Worm (Caenorhabditis elegans) whole organism, L1 larva: Measurements from ENCODE around the gene F09G8.10.
A peak's percentile ranks its signal among the peaks of the same experiment; 100 is the strongest.

Experiments used
- F16B12.6 ChIP-seq: fragments of 150-350 bp; optimal IDR thresholded peaks from 2 replicates; lab custom pipeline; 2014; ENCODE audit warnings: missing biosample characterization, missing genetic modification characterization
- alr-1 ChIP-seq: fragments of 200-800 bp; sonication (Bioruptor generic); optimal IDR thresholded peaks from 2 replicates; lab custom pipeline; 2018; ENCODE audit warnings: borderline replicate concordance, mild to moderate bottlenecking, missing genetic modification characterization, missing compliant biosample characterization
- aly-2 ChIP-seq: fragments of 150-350 bp; optimal IDR thresholded peaks from 2 replicates; lab custom pipeline; 2014; ENCODE audit warnings: missing biosample characterization, missing genetic modification characterization
- blmp-1 ChIP-seq: fragments of 150-350 bp; optimal IDR thresholded peaks from 2 replicates; lab custom pipeline; 2014; ENCODE audit warnings: missing biosample characterization, missing genetic modification characterization
- ceh-63 ChIP-seq: fragments of 200-800 bp; sonication (Bioruptor generic); optimal IDR thresholded peaks from 2 replicates; lab custom pipeline; 2018; ENCODE audit warnings: mild to moderate bottlenecking, missing genetic modification characterization, missing compliant biosample characterization
- ceh-8 ChIP-seq: fragments of 200-800 bp; sonication (Bioruptor generic); optimal IDR thresholded peaks from 2 replicates; lab custom pipeline; 2018; ENCODE audit warnings: mild to moderate bottlenecking, missing genetic modification characterization, moderate library complexity, missing compliant biosample characterization
- ceh-82 ChIP-seq, 3 experiments: fragments of 150-350 bp in 1 of 3; sonication (generic microtip) in 2 of 3; optimal IDR thresholded peaks; 2 replicates each; lab custom pipeline; 2014 to 2017; ENCODE audit warnings: missing biosample characterization in 3 of 3, missing genetic modification characterization in 3 of 3
- ceh-88 ChIP-seq: fragments of 200-800 bp; sonication (Bioruptor generic); IDR thresholded peaks from 2 replicates; pipeline ENCODE4 v1.3.6; 2022; ENCODE audit warnings: missing genetic modification characterization, missing compliant biosample characterization
- dpl-1 ChIP-seq, 3 experiments: fragments of 150-350 bp in 2 of 3; sonication (generic microtip) in 1 of 3; optimal IDR thresholded peaks; 2 replicates each; lab custom pipeline; 2014 to 2017; ENCODE audit warnings: missing biosample characterization in 3 of 3, missing genetic modification characterization in 3 of 3, missing genetic modification reagents in 3 of 3
- dsc-1 ChIP-seq: sonication (generic microtip); optimal IDR thresholded peaks from 2 replicates; lab custom pipeline; 2016; ENCODE audit warnings: mild to moderate bottlenecking, missing genetic modification characterization, missing compliant biosample characterization
- efl-1 ChIP-seq, 4 experiments: fragments of 150-350 bp; optimal IDR thresholded peaks in 3 of 4; peaks in 1 of 4; 1 replicate in 1 of 4; 2 replicates in 3 of 4; lab custom pipeline; 2014; ENCODE audit warnings: missing biosample characterization in 2 of 4, missing genetic modification characterization in 2 of 4, missing genetic modification reagents in 2 of 4
- efl-3 ChIP-seq: fragments of 200-800 bp; sonication (Bioruptor generic); optimal IDR thresholded peaks from 2 replicates; lab custom pipeline; 2018; ENCODE audit warnings: mild to moderate bottlenecking, missing genetic modification characterization, missing compliant biosample characterization
- egl-13 ChIP-seq: sonication (generic microtip); optimal IDR thresholded peaks from 2 replicates; lab custom pipeline; 2016; ENCODE audit warnings: missing genotype, missing genetic modification reagents, missing genetic modification characterization, missing compliant biosample characterization
- egl-27 ChIP-seq, 2 experiments: fragments of 150-350 bp in 1 of 2; sonication (generic microtip); optimal IDR thresholded peaks; 3 replicates each; lab custom pipeline; 2017 to 2018; ENCODE audit warnings: missing biosample characterization in 2 of 2, missing genetic modification characterization in 2 of 2, missing genetic modification reagents in 2 of 2
- elt-2 ChIP-seq: sonication (generic microtip); optimal IDR thresholded peaks from 2 replicates; lab custom pipeline; 2016; ENCODE audit warnings: missing genetic modification characterization, mild to moderate bottlenecking, inconsistent platforms, missing compliant biosample characterization, missing genetic modification reagents
- elt-3 ChIP-seq, 6 experiments: fragments of 150-350 bp in 1 of 6; sonication (generic microtip); optimal IDR thresholded peaks; 2 replicates each; lab custom pipeline; 2017 to 2018; ENCODE audit warnings: missing biosample characterization in 6 of 6, missing genetic modification characterization in 6 of 6, inconsistent platforms in 1 of 6
- fkh-10 ChIP-seq: sonication (generic microtip); optimal IDR thresholded peaks from 2 replicates; lab custom pipeline; 2017; ENCODE audit warnings: missing biosample characterization, missing genetic modification reagents, missing genetic modification characterization
- fos-1 ChIP-seq: fragments of 150-350 bp; optimal IDR thresholded peaks from 2 replicates; lab custom pipeline; 2014; ENCODE audit warnings: missing biosample characterization, missing genetic modification characterization
- grh-1 ChIP-seq: fragments of 200-800 bp; sonication (Bioruptor generic); IDR thresholded peaks from 2 replicates; pipeline ENCODE4 v1.3.6; 2022; ENCODE audit warnings: missing genetic modification reagents, missing genetic modification characterization, missing compliant biosample characterization
- irx-1 ChIP-seq: sonication (generic microtip); optimal IDR thresholded peaks from 2 replicates; lab custom pipeline; 2016; ENCODE audit warnings: missing genetic modification characterization, missing compliant biosample characterization
- isw-1 ChIP-seq: fragments of 200-800 bp; sonication (Bioruptor generic); IDR thresholded peaks from 2 replicates; pipeline ENCODE4 v1.3.6; 2022; ENCODE audit warnings: missing genetic modification characterization, missing compliant biosample characterization
- jun-1 ChIP-seq: fragments of 150-350 bp; optimal IDR thresholded peaks from 2 replicates; lab custom pipeline; 2014; ENCODE audit warnings: missing biosample characterization, missing genetic modification reagents, missing genetic modification characterization
- lin-13 ChIP-seq: fragments of 150-350 bp; optimal IDR thresholded peaks from 2 replicates; lab custom pipeline; 2014; ENCODE audit warnings: missing biosample characterization, missing genetic modification reagents, missing genetic modification characterization
- lin-14 ChIP-seq: fragments of 200-800 bp; sonication (Bioruptor generic); optimal IDR thresholded peaks from 2 replicates; lab custom pipeline; 2018; ENCODE audit warnings: mild to moderate bottlenecking, missing genetic modification characterization, moderate library complexity, missing compliant biosample characterization
- lir-3 ChIP-seq: sonication (generic microtip); optimal IDR thresholded peaks from 2 replicates; lab custom pipeline; 2016; ENCODE audit warnings: mild to moderate bottlenecking, missing genetic modification characterization, moderate library complexity, missing compliant biosample characterization; ENCODE audit not compliant: poor library complexity
- lsy-2 ChIP-seq, 2 experiments: fragments of 150-350 bp; optimal IDR thresholded peaks; 2 replicates each; lab custom pipeline; 2014; ENCODE audit warnings: missing biosample characterization in 2 of 2, missing genetic modification characterization in 2 of 2
- mab-9 ChIP-seq: fragments of 200-800 bp; sonication (Bioruptor generic); IDR thresholded peaks from 2 replicates; pipeline ENCODE4 v1.3.6; 2022; ENCODE audit warnings: missing genetic modification reagents, missing genetic modification characterization, missing compliant biosample characterization
- mdl-1 ChIP-seq, 2 experiments: fragments of 150-350 bp; optimal IDR thresholded peaks; 2 replicates each; lab custom pipeline; 2014 to 2017; ENCODE audit warnings: missing biosample characterization in 2 of 2, missing genetic modification characterization in 2 of 2, inconsistent platforms in 1 of 2
- mef-2 ChIP-seq: fragments of 150-350 bp; optimal IDR thresholded peaks from 2 replicates; lab custom pipeline; 2014; ENCODE audit warnings: missing biosample characterization, missing genetic modification characterization
- mep-1 ChIP-seq: fragments of 150-350 bp; optimal IDR thresholded peaks from 2 replicates; lab custom pipeline; 2014; ENCODE audit warnings: missing biosample characterization, missing genetic modification characterization
- nhr-19 ChIP-seq: fragments of 200-800 bp; sonication (Bioruptor generic); conservative IDR thresholded peaks from 2 replicates; pipeline ENCODE4 v1.3.6; 2022; ENCODE audit warnings: missing genetic modification characterization, missing compliant biosample characterization
- nhr-77 ChIP-seq: fragments of 150-350 bp; optimal IDR thresholded peaks from 2 replicates; lab custom pipeline; 2014; ENCODE audit warnings: missing biosample characterization, missing genetic modification characterization
- nhr-84 ChIP-seq: sonication (generic microtip); optimal IDR thresholded peaks from 2 replicates; lab custom pipeline; 2017; ENCODE audit warnings: missing biosample characterization, missing genetic modification characterization
- nhr-85 ChIP-seq: sonication (generic microtip); peaks from one replicate; lab custom pipeline; 2016; ENCODE audit warnings: missing genetic modification characterization, inconsistent platforms, missing compliant biosample characterization
- nhr-90 ChIP-seq: sonication (generic microtip); optimal IDR thresholded peaks from 2 replicates; lab custom pipeline; 2016; ENCODE audit warnings: mild to moderate bottlenecking, missing genetic modification characterization, missing compliant biosample characterization; ENCODE audit not compliant: poor library complexity
- pax-3 ChIP-seq: fragments of 200-800 bp; sonication (Bioruptor generic); optimal IDR thresholded peaks from 2 replicates; lab custom pipeline; 2018; ENCODE audit warnings: mild to moderate bottlenecking, missing genetic modification characterization, moderate library complexity, missing compliant biosample characterization
- rnt-1 ChIP-seq: sonication (generic microtip); optimal IDR thresholded peaks from 2 replicates; lab custom pipeline; 2016; ENCODE audit warnings: mild to moderate bottlenecking, missing genetic modification characterization, moderate library complexity, missing compliant biosample characterization
- skn-1 ChIP-seq: fragments of 150-350 bp; optimal IDR thresholded peaks from 2 replicates; lab custom pipeline; 2014; ENCODE audit warnings: missing biosample characterization, missing genetic modification characterization
- snpc-4 ChIP-seq: fragments of 150-350 bp; optimal IDR thresholded peaks from 2 replicates; lab custom pipeline; 2014; ENCODE audit warnings: missing biosample characterization, missing genetic modification characterization
- snu-23 ChIP-seq: sonication (generic microtip); optimal IDR thresholded peaks from 2 replicates; lab custom pipeline; 2016; ENCODE audit warnings: missing genetic modification characterization, missing compliant biosample characterization
- sox-4 ChIP-seq: sonication (generic microtip); optimal IDR thresholded peaks from 2 replicates; lab custom pipeline; 2016; ENCODE audit warnings: missing genetic modification characterization, missing compliant biosample characterization
- sptf-1 ChIP-seq: fragments of 150-350 bp; optimal IDR thresholded peaks from 2 replicates; lab custom pipeline; 2014; ENCODE audit warnings: missing biosample characterization, missing genetic modification characterization
- sup-37 ChIP-seq: fragments of 200-800 bp; sonication (Bioruptor generic); optimal IDR thresholded peaks from 2 replicates; lab custom pipeline; 2018; ENCODE audit warnings: mild to moderate bottlenecking, missing genetic modification characterization, missing compliant biosample characterization
- swsn-7 ChIP-seq: sonication (generic microtip); optimal IDR thresholded peaks from 2 replicates; lab custom pipeline; 2016; ENCODE audit warnings: missing genetic modification characterization, missing compliant biosample characterization
- tbx-2 ChIP-seq: sonication (generic microtip); optimal IDR thresholded peaks from 2 replicates; lab custom pipeline; 2016; ENCODE audit warnings: missing genetic modification characterization, missing compliant biosample characterization
- unc-130 ChIP-seq: fragments of 150-350 bp; optimal IDR thresholded peaks from 2 replicates; lab custom pipeline; 2017; ENCODE audit warnings: missing biosample characterization, missing genetic modification characterization, inconsistent platforms
- unc-30 ChIP-seq: sonication (generic microtip); optimal IDR thresholded peaks from 2 replicates; lab custom pipeline; 2017; ENCODE audit warnings: missing biosample characterization, missing genetic modification characterization
- unc-86 ChIP-seq: sonication (generic microtip); optimal IDR thresholded peaks from 2 replicates; lab custom pipeline; 2016; ENCODE audit warnings: missing genetic modification characterization, missing compliant biosample characterization
- xbp-1 ChIP-seq: sonication (generic microtip); optimal IDR thresholded peaks from 2 replicates; lab custom pipeline; 2016; ENCODE audit warnings: missing genetic modification characterization, missing compliant biosample characterization
- zag-1 ChIP-seq: fragments of 150-350 bp; optimal IDR thresholded peaks from 2 replicates; lab custom pipeline; 2014; ENCODE audit warnings: missing biosample characterization, missing genetic modification characterization
- zip-4 ChIP-seq: fragments of 200-800 bp; sonication (Bioruptor generic); optimal IDR thresholded peaks from 2 replicates; lab custom pipeline; 2018; ENCODE audit warnings: mild to moderate bottlenecking, missing genetic modification characterization, moderate library complexity, missing compliant biosample characterization
- ztf-11 ChIP-seq, 2 experiments: sonication (generic microtip); optimal IDR thresholded peaks; 2 replicates each; lab custom pipeline; 2016 to 2017; ENCODE audit warnings: missing genetic modification characterization in 2 of 2, missing biosample characterization in 1 of 2, missing compliant biosample characterization in 1 of 2

F09G8.10 gene

ce11 chrIII:8227511-8227910, 44.5 kb downstream of the F09G8.10 start, which contains the start of gene fbxl-1:
Gene fbxl-1, plus strand, starts transcription at chrIII:8227830.
- TF ChIP-seq ceh-82 (tag; optimal IDR thresholded peaks at IDR 0.05; lab: Kevin White, UChicago): peak; percentile 25 to 70 (median 47)
- TF ChIP-seq lir-3 (tag; lab: Kevin White, UChicago): peak; percentile 56
- TF ChIP-seq alr-1 (tag; lab: Kevin White, UChicago): no peak
- peak; percentile 21 for TF ChIP-seq elt-2 (tag; lab: Kevin White, UChicago)
- TF ChIP-seq lsy-2 (tag; optimal IDR thresholded peaks at IDR 0.05; lab: Kevin White, UChicago): peak; percentile 75 to 88
- no peak for TF ChIP-seq sup-37 (GFP tag; lab: Kevin White, UChicago)
- TF ChIP-seq jun-1: peak; percentile 47
- no peak for TF ChIP-seq grh-1
- TF ChIP-seq xbp-1 (tag; lab: Kevin White, UChicago): peak; percentile 73
- TF ChIP-seq mdl-1 (tag; optimal IDR thresholded peaks at IDR 0.05; lab: Kevin White, UChicago): peak in 1 of 2 experiments; percentile 93
- TF ChIP-seq dsc-1 (tag; lab: Kevin White, UChicago): peak; percentile 80
- peak; percentile 56 for TF ChIP-seq unc-130 (tag; lab: Kevin White, UChicago)
- TF ChIP-seq nhr-19: peak; percentile 71
- peak; percentile 99 for TF ChIP-seq lin-14 (GFP tag; lab: Kevin White, UChicago)
- peak; percentile 58 for TF ChIP-seq mef-2
- TF ChIP-seq ceh-63: peak; percentile 13
- TF ChIP-seq isw-1 (GFP tag; lab: Robert Waterston, UW): peak; percentile 48
- peak; percentile 81 for TF ChIP-seq tbx-2 (tag; lab: Kevin White, UChicago)
- TF ChIP-seq aly-2: no peak
- TF ChIP-seq efl-1 (optimal IDR thresholded peaks at IDR 0.05; lab: Kevin White, UChicago): peak; percentile 68 to 70
- peak; percentile 48 to 97 for TF ChIP-seq efl-1 (GFP tag; optimal IDR thresholded peaks at IDR 0.05 in 1 of 2; lab: Kevin White, UChicago)
- TF ChIP-seq F16B12.6 (tag; lab: Kevin White, UChicago): peak; percentile 50
- TF ChIP-seq unc-30 (tag; lab: Kevin White, UChicago): no peak
- TF ChIP-seq nhr-85: no peak
- TF ChIP-seq fos-1 (tag; lab: Kevin White, UChicago): peak; percentile 43
- peak; percentile 29 for TF ChIP-seq ceh-8 (GFP tag; lab: Kevin White, UChicago)
- TF ChIP-seq rnt-1: peak; percentile 82
- peak; percentile 73 for TF ChIP-seq sox-4 (tag; lab: Kevin White, UChicago)
- peak in 1 of 2 experiments; percentile 73 for TF ChIP-seq ztf-11 (tag; optimal IDR thresholded peaks at IDR 0.05; lab: Kevin White, UChicago)
- TF ChIP-seq ceh-88 (GFP tag; lab: Robert Waterston, UW): peak; percentile 43; the same call in 1 of the 2 replicates
- TF ChIP-seq nhr-77 (tag; lab: Kevin White, UChicago): peak; percentile 71
- TF ChIP-seq egl-27 (tag; optimal IDR thresholded peaks at IDR 0.05; lab: Kevin White, UChicago): no peak
- TF ChIP-seq zip-4: peak; percentile 9
- TF ChIP-seq elt-3 (tag; optimal IDR thresholded peaks at IDR 0.05; lab: Kevin White, UChicago): peak in 2 of 6 experiments; percentile 14 to 61
- TF ChIP-seq snu-23: peak; percentile 87
- no peak for TF ChIP-seq zag-1 (tag; lab: Kevin White, UChicago)
- peak; percentile 32 for TF ChIP-seq nhr-90
- peak; percentile 77 for TF ChIP-seq swsn-7
- TF ChIP-seq unc-86 (tag; lab: Kevin White, UChicago): peak; percentile 96
- peak; percentile 29 for TF ChIP-seq irx-1 (tag; lab: Kevin White, UChicago)
- TF ChIP-seq blmp-1 (tag; lab: Kevin White, UChicago): peak; percentile 55
- TF ChIP-seq dpl-1 (GFP tag; optimal IDR thresholded peaks at IDR 0.05; lab: Kevin White, UChicago): peak; percentile 52 to 57 (median 53)
- peak; percentile 76 for TF ChIP-seq egl-13 (tag; lab: Kevin White, UChicago)
- TF ChIP-seq skn-1 (tag; lab: Kevin White, UChicago): peak; percentile 65
- no peak for TF ChIP-seq nhr-84 (tag; lab: Kevin White, UChicago)
- TF ChIP-seq efl-3 (GFP tag; lab: Kevin White, UChicago): no peak
- TF ChIP-seq fkh-10 (GFP tag; lab: Kevin White, UChicago): peak; percentile 21
- no peak for TF ChIP-seq sptf-1
- TF ChIP-seq mab-9 (GFP tag; lab: Robert Waterston, UW): no peak
- peak; percentile 65 for TF ChIP-seq lin-13 (GFP tag; lab: Kevin White, UChicago)
- peak; percentile 51 for TF ChIP-seq mep-1 (tag; lab: Kevin White, UChicago)
- peak; percentile 64 for TF ChIP-seq pax-3
- peak; percentile 6 for TF ChIP-seq snpc-4
